Worm (Caenorhabditis elegans): Measurements from ENCODE around the gene C44B11.1.

ce11 chrIII:3112616-3113015, 42.5 kb upstream of the C44B11.1 start:
- TF ChIP-seq unc-62 (GFP tag; optimal IDR thresholded peaks at IDR 0.05) (no peak), ama-1 (optimal IDR thresholded peaks at IDR 0.05) (no peak), unc-39 (tag; optimal IDR thresholded peaks at IDR 0.05) (no peak)

All from whole organism, L2 larva.